Fruit fly (Drosophila melanogaster): Measurements from ENCODE around the gene CG34428.

CG34428 gene

DNA sequence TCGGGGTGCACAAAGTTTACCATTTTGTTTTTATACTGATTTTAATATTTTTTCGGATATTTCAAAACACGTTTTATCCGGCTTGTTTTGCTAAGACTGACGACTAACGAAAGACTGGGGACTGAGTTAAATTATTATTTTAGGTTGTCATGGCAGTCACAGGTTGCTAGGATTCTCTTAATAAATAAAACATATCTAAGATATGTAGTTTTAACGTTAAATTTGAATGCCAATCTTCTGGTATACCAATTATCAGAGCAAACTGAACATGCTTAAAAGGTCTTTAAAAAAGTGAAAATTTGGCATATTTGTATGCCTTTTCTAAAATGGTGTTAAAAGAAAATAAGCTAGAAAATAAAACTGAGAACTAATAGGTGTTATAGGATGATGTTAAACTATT is 35.2 kb upstream of the CG34428 start, which contains the start of gene Zmynd10:
Gene Zmynd10 (minus strand): TSS at position 101 of the 400 bp plus-strand sequence.
- no peak for TF ChIP-seq CG32121 (GFP tag; IDR thresholded peaks at IDR 0.05)
- no peak for TF ChIP-seq CG13204 (GFP tag; optimal IDR thresholded peaks at IDR 0.05)
- TF ChIP-seq CG10348 (GFP tag; IDR thresholded peaks at IDR 0.05), result no peak
- no peak for TF ChIP-seq rn (GFP tag; IDR thresholded peaks at IDR 0.05)
- TF ChIP-seq CG8301 (tag; optimal IDR thresholded peaks at IDR 0.05), result no peak
- TF ChIP-seq D1 (tag; optimal IDR thresholded peaks at IDR 0.05), result no peak
- no peak for TF ChIP-seq CG8159 (tag; optimal IDR thresholded peaks at IDR 0.05)
- no peak for TF ChIP-seq CG12605 (GFP tag; IDR thresholded peaks at IDR 0.05)
- no peak for TF ChIP-seq CG17806 (tag; optimal IDR thresholded peaks at IDR 0.05)
- TF ChIP-seq CG4496 (GFP tag; IDR thresholded peaks at IDR 0.05), result no peak
- TF ChIP-seq Ets98B (GFP tag; IDR thresholded peaks at IDR 0.05), result no peak
- no peak for TF ChIP-seq Pif1B (GFP tag; optimal IDR thresholded peaks at IDR 0.05)
- no peak for TF ChIP-seq CG15710 (tag; optimal IDR thresholded peaks at IDR 0.05)
- no peak for TF ChIP-seq CG34367 (tag; optimal IDR thresholded peaks at IDR 0.05)
- no peak for TF ChIP-seq CG14655 (GFP tag; optimal IDR thresholded peaks at IDR 0.05)

DNA sequence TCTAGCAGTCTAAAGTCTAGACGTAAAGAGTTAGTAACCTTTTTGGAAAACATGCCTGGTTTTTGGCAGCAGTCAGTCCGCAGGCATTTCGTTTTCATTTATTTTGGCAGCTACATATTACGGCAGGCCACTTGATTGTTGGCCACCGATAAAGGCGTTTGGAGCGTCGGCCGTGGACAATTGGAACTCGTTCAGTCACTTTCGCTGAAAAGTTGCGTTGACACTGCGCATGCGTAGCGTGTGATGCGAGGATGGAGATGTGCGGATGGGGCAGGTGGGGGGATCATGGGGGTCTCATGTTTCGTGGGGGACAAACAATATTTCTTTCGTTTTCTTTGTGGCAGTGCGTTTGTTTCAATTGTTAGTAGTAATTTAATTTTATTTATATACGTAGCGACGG is 34.7 kb upstream of the CG34428 start:
- TF ChIP-seq CG15710 (tag; optimal IDR thresholded peaks at IDR 0.05) (no peak), CG32121 (GFP tag; IDR thresholded peaks at IDR 0.05) (no peak), CG10348 (GFP tag; IDR thresholded peaks at IDR 0.05) (no peak), Snoo (tag; optimal IDR thresholded peaks at IDR 0.05) (no peak), CG8159 (tag; optimal IDR thresholded peaks at IDR 0.05) (no peak), EcR (GFP tag; optimal IDR thresholded peaks at IDR 0.05) (no peak), fd96Ca (GFP tag; IDR thresholded peaks at IDR 0.05) (no peak), CG8301 (tag; optimal IDR thresholded peaks at IDR 0.05) (no peak), CG4496 (GFP tag; IDR thresholded peaks at IDR 0.05) (no peak), CG17806 (tag; optimal IDR thresholded peaks at IDR 0.05) (no peak), CG34367 (tag; optimal IDR thresholded peaks at IDR 0.05) (no peak), Ets98B (GFP tag; IDR thresholded peaks at IDR 0.05) (no peak), CG12605 (GFP tag; IDR thresholded peaks at IDR 0.05) (no peak), D1 (tag; optimal IDR thresholded peaks at IDR 0.05) (no peak), CG14655 (GFP tag; optimal IDR thresholded peaks at IDR 0.05) (no peak)

DNA sequence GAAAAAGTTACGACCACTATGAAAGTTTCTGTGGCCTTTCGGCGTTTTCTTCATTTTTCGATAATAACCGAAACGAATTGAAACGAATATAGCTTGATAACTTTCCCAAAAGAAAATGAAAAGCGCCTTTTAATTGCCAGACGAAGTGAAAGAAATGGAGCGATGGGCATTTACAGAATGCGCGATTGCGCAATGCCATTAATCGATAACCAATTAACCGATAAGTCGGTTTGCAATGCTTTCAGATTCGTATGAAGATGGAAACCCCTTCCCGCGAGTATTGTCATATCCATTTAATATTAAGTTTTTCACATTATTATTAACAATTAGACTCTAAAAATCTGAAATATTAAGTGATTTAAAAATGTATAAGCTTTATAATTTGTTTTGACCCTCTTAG is 34.2 kb upstream of the CG34428 start:
- no peak for TF ChIP-seq CG8159 (tag; optimal IDR thresholded peaks at IDR 0.05)
- no peak for TF ChIP-seq CG32121 (GFP tag; IDR thresholded peaks at IDR 0.05)
- TF ChIP-seq Pif1B (GFP tag; optimal IDR thresholded peaks at IDR 0.05), result no peak
- no peak for TF ChIP-seq CG17806 (tag; optimal IDR thresholded peaks at IDR 0.05)
- TF ChIP-seq CG9948 (tag; optimal IDR thresholded peaks at IDR 0.05), result no peak
- no peak for TF ChIP-seq rn (GFP tag; IDR thresholded peaks at IDR 0.05)
- no peak for TF ChIP-seq D1 (tag; optimal IDR thresholded peaks at IDR 0.05)
- TF ChIP-seq Pif1A (GFP tag; optimal IDR thresholded peaks at IDR 0.05), result no peak
- no peak for TF ChIP-seq CG34367 (tag; optimal IDR thresholded peaks at IDR 0.05)
- no peak for TF ChIP-seq Snoo (tag; optimal IDR thresholded peaks at IDR 0.05)
- TF ChIP-seq Ets98B (GFP tag; IDR thresholded peaks at IDR 0.05), result no peak
- no peak for TF ChIP-seq CG8301 (tag; optimal IDR thresholded peaks at IDR 0.05)
- no peak for TF ChIP-seq CG14655 (GFP tag; optimal IDR thresholded peaks at IDR 0.05)

DNA sequence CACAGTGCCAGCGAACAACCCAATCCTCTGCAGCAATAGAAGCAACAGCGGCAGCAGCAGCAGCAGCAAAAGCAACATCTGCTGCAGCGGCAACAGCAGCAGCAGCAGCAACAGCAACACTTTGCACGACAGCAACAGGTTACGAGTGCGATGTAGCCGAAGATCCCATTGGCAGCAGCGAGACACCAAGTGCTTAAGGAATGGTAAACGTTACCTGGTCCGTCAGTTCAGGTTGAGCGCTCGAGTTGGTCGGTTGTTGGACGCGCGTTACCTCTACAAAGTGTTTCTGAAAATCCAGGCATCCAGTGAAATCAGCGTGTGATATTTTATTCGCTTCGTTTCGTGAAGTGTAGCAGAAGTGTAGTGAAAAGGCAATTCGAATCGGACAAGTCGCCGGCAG is 32.8 kb upstream of the CG34428 start, which contains the start of gene CG17672:
Gene CG17672 (plus strand): TSS at position 223 of the 400 bp plus-strand sequence.
- TF ChIP-seq CG9948 (tag; optimal IDR thresholded peaks at IDR 0.05) (no peak), Pif1B (GFP tag; optimal IDR thresholded peaks at IDR 0.05) (no peak), CG4496 (GFP tag; IDR thresholded peaks at IDR 0.05) (peak; percentile 58; the same call in 2 of the 3 replicates), CG13204 (GFP tag; optimal IDR thresholded peaks at IDR 0.05) (no peak), CG10348 (GFP tag; IDR thresholded peaks at IDR 0.05) (no peak), gl (tag; optimal IDR thresholded peaks at IDR 0.05) (no peak), rn (GFP tag; IDR thresholded peaks at IDR 0.05) (no peak), Ets98B (GFP tag; IDR thresholded peaks at IDR 0.05) (peak; percentile 44; the same call in 1 of the 2 replicates), CG17806 (tag; optimal IDR thresholded peaks at IDR 0.05) (no peak), CG8159 (tag; optimal IDR thresholded peaks at IDR 0.05) (peak; percentile 11), Snoo (tag; optimal IDR thresholded peaks at IDR 0.05) (peak; percentile 18), CG34367 (tag; optimal IDR thresholded peaks at IDR 0.05) (no peak), CG8301 (tag; optimal IDR thresholded peaks at IDR 0.05) (no peak), EcR (GFP tag; optimal IDR thresholded peaks at IDR 0.05) (no peak), fd96Ca (GFP tag; IDR thresholded peaks at IDR 0.05) (no peak), Pif1A (GFP tag; optimal IDR thresholded peaks at IDR 0.05) (no peak), CG14655 (GFP tag; optimal IDR thresholded peaks at IDR 0.05) (no peak), D1 (tag; optimal IDR thresholded peaks at IDR 0.05) (no peak), CG32121 (GFP tag; IDR thresholded peaks at IDR 0.05) (0 out of 2 replicates have a peak, but pooled peaks have one; percentile 26), CG15710 (tag; optimal IDR thresholded peaks at IDR 0.05) (no peak), CG12605 (GFP tag; IDR thresholded peaks at IDR 0.05) (peak; percentile 54; the same call in 1 of the 2 replicates)

DNA sequence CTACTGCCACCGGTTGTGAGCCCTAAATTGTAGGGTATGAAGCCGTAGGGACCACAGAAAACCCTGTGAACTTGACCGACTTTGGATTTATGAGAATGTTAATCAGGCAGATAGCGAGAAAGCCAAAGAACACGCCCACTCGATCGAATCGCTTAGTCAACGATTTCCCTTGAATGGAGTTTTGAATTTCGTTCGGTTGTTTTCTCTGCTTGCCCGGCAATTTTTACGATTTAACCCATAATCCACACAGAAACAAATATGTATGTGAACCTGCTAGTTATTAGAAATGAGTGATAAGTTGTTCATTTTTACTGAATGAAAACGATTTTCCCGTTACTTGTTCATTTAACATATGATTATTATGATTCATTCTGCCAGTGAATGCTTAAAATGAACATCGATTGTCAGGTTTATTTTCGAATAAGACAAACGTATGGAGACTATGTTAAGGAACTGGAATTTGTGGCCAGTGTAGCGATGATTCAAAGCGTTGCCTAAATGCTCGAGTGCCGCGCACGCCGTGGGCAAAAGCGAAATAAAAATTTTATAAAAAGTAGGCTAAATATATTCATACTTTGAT is 31.4 kb upstream of the CG34428 start:
- no peak for TF ChIP-seq CG12605 (GFP tag; IDR thresholded peaks at IDR 0.05)
- TF ChIP-seq D1 (tag; optimal IDR thresholded peaks at IDR 0.05), result no peak
- no peak for TF ChIP-seq CG4496 (GFP tag; IDR thresholded peaks at IDR 0.05)
- TF ChIP-seq EcR (GFP tag; optimal IDR thresholded peaks at IDR 0.05), result no peak
- TF ChIP-seq gl (tag; optimal IDR thresholded peaks at IDR 0.05), result no peak
- no peak for TF ChIP-seq CG34367 (tag; optimal IDR thresholded peaks at IDR 0.05)
- peak; percentile 7 for TF ChIP-seq CG15710 (tag; optimal IDR thresholded peaks at IDR 0.05)
- no peak for TF ChIP-seq CG32121 (GFP tag; IDR thresholded peaks at IDR 0.05)
- TF ChIP-seq CG17806 (tag; optimal IDR thresholded peaks at IDR 0.05), result no peak
- TF ChIP-seq fd96Ca (GFP tag; IDR thresholded peaks at IDR 0.05), result no peak
- no peak for TF ChIP-seq Ets98B (GFP tag; IDR thresholded peaks at IDR 0.05)
- peak; percentile 11 for TF ChIP-seq Pif1B (GFP tag; optimal IDR thresholded peaks at IDR 0.05)
- TF ChIP-seq Snoo (tag; optimal IDR thresholded peaks at IDR 0.05), result no peak
- peak; percentile 28 for TF ChIP-seq CG8159 (tag; optimal IDR thresholded peaks at IDR 0.05)
- peak; percentile 35 for TF ChIP-seq Pif1A (GFP tag; optimal IDR thresholded peaks at IDR 0.05)
- TF ChIP-seq CG8301 (tag; optimal IDR thresholded peaks at IDR 0.05), result no peak
- no peak for TF ChIP-seq rn (GFP tag; IDR thresholded peaks at IDR 0.05)
- no peak for TF ChIP-seq CG14655 (GFP tag; optimal IDR thresholded peaks at IDR 0.05)
- no peak for TF ChIP-seq CG9948 (tag; optimal IDR thresholded peaks at IDR 0.05)
- TF ChIP-seq CG13204 (GFP tag; optimal IDR thresholded peaks at IDR 0.05), result no peak
- no peak for TF ChIP-seq CG10348 (GFP tag; IDR thresholded peaks at IDR 0.05)

Measured in whole organism, pupa.